Fruit fly (Drosophila melanogaster) whole organism, embryonic: ENCODE results near the gene CG13850.
A peak's percentile ranks its signal among the peaks of the same experiment; 100 is the strongest.

Experiments
- Bdp1 ChIP-seq: fragments of 200-800 bp; sonication (Bioruptor generic); optimal IDR thresholded peaks from 3 replicates; lab custom pipeline; 2016; ENCODE audit warnings: missing biosample characterization, missing genetic modification characterization
- CG10543 ChIP-seq: fragments of 200-800 bp; sonication (Bioruptor generic); optimal IDR thresholded peaks from 3 replicates; lab custom pipeline; 2017; ENCODE audit warnings: missing biosample characterization, mild to moderate bottlenecking, missing genetic modification characterization, moderate library complexity
- CG11247 ChIP-seq: fragments of 200-800 bp; sonication (Bioruptor generic); IDR thresholded peaks from 2 replicates; pipeline ENCODE4 v1.3.6; 2022; ENCODE audit warnings: missing biosample characterization, missing genetic modification characterization
- CG12155 ChIP-seq: fragments of 200-800 bp; sonication (Bioruptor generic); optimal IDR thresholded peaks from 3 replicates; lab custom pipeline; 2016; ENCODE audit warnings: missing biosample characterization, missing genetic modification characterization
- CG12236 ChIP-seq: fragments of 200-800 bp; sonication (Bioruptor generic); optimal IDR thresholded peaks from 2 replicates; lab custom pipeline; 2016; ENCODE audit warnings: missing biosample characterization, missing genetic modification characterization
- CG1233 ChIP-seq: fragments of 200-800 bp; sonication (Bioruptor generic); optimal IDR thresholded peaks from 4 replicates; lab custom pipeline; 2018; ENCODE audit warnings: missing biosample characterization, mild to moderate bottlenecking, missing genetic modification characterization
- CG12744 ChIP-seq: fragments of 200-800 bp; sonication (Bioruptor generic); optimal IDR thresholded peaks from 2 replicates; lab custom pipeline; 2016; ENCODE audit warnings: missing biosample characterization, missing genetic modification characterization
- CG15011 ChIP-seq: fragments of 200-800 bp; sonication (Bioruptor generic); optimal IDR thresholded peaks from 3 replicates; lab custom pipeline; 2018; ENCODE audit warnings: missing biosample characterization, mild to moderate bottlenecking, missing genetic modification characterization
- CG30020 ChIP-seq: fragments of 200-800 bp; optimal IDR thresholded peaks from 2 replicates; lab custom pipeline; 2019; ENCODE audit warnings: missing biosample characterization, mild to moderate bottlenecking, missing genetic modification characterization, moderate library complexity
- CG31224 ChIP-seq: fragments of 200-800 bp; sonication (Bioruptor generic); IDR thresholded peaks from 2 replicates; pipeline ENCODE4 v1.3.6; 2022; ENCODE audit warnings: missing biosample characterization, missing genetic modification characterization
- CG4282 ChIP-seq: fragments of 200-800 bp; sonication (Bioruptor generic); optimal IDR thresholded peaks from 2 replicates; lab custom pipeline; 2016; ENCODE audit warnings: missing biosample characterization, missing genetic modification characterization
- CG4404 ChIP-seq: fragments of 200-800 bp; sonication (Bioruptor generic); IDR thresholded peaks from 2 replicates; pipeline ENCODE4 v1.3.6; 2022; ENCODE audit warnings: missing biosample characterization, missing genetic modification characterization
- CG4617 ChIP-seq: fragments of 200-800 bp; sonication (Bioruptor generic); optimal IDR thresholded peaks from 3 replicates; lab custom pipeline; 2016; ENCODE audit warnings: missing biosample characterization, missing genetic modification characterization, borderline replicate concordance
- CG4707 ChIP-seq: fragments of 200-800 bp; sonication (Bioruptor generic); optimal IDR thresholded peaks from 2 replicates; lab custom pipeline; 2018; ENCODE audit warnings: missing biosample characterization, mild to moderate bottlenecking, missing genetic modification characterization, moderate library complexity
- CG6689 ChIP-seq: fragments of 200-800 bp; sonication (Bioruptor generic); IDR thresholded peaks from 2 replicates; pipeline ENCODE4 v1.3.6; 2022; ENCODE audit warnings: missing biosample characterization, missing genetic modification characterization
- CG9876 ChIP-seq: fragments of 200-800 bp; sonication (Bioruptor generic); optimal IDR thresholded peaks from 2 replicates; lab custom pipeline; 2016; ENCODE audit warnings: missing biosample characterization, missing genetic modification characterization
- Deaf1 ChIP-seq: fragments of 200-800 bp; optimal IDR thresholded peaks from 3 replicates; lab custom pipeline; 2019; ENCODE audit warnings: missing biosample characterization, mild to moderate bottlenecking, missing genetic modification characterization, moderate library complexity
- Ets65A ChIP-seq: fragments of 200-800 bp; sonication (Bioruptor generic); peaks from one replicate; lab custom pipeline; 2016; ENCODE audit warnings: missing biosample characterization, missing genetic modification characterization
- Fer1 ChIP-seq: fragments of 200-800 bp; sonication (Bioruptor generic); optimal IDR thresholded peaks from 2 replicates; lab custom pipeline; 2017; ENCODE audit warnings: missing biosample characterization, mild to moderate bottlenecking, missing genetic modification characterization
- HLHmδ ChIP-seq: fragments of 200-800 bp; sonication (Bioruptor generic); optimal IDR thresholded peaks from 2 replicates; lab custom pipeline; 2018; ENCODE audit warnings: missing biosample characterization, mild to moderate bottlenecking, missing genetic modification characterization, moderate library complexity
- Hr3 ChIP-seq: fragments of 200-800 bp; sonication (Bioruptor generic); optimal IDR thresholded peaks from 3 replicates; lab custom pipeline; 2016; ENCODE audit warnings: missing biosample characterization, missing genetic modification characterization
- Jarid2 ChIP-seq: fragments of 200-800 bp; sonication (Bioruptor generic); optimal IDR thresholded peaks from 3 replicates; lab custom pipeline; 2017; ENCODE audit warnings: mild to moderate bottlenecking, missing biosample characterization, missing genetic modification reagents, missing genetic modification characterization
- MBD-R2 ChIP-seq: fragments of 200-800 bp; sonication (Bioruptor generic); IDR thresholded peaks from 2 replicates; pipeline ENCODE4 v1.3.6; 2022; ENCODE audit warnings: missing biosample characterization, missing genetic modification characterization
- NFAT ChIP-seq: fragments of 200-800 bp; sonication (Bioruptor generic); IDR thresholded peaks from 2 replicates; pipeline ENCODE4 v1.3.6; 2022; ENCODE audit warnings: missing biosample characterization, missing genetic modification characterization
- Opbp ChIP-seq: fragments of 200-800 bp; sonication (Bioruptor generic); IDR thresholded peaks from 3 replicates; pipeline ENCODE4 v1.3.6; 2022; ENCODE audit warnings: missing biosample characterization, missing genetic modification characterization; ENCODE audit not compliant: partially characterized antibody
- Poxn ChIP-seq: fragments of 200-800 bp; sonication (Bioruptor generic); IDR thresholded peaks from 2 replicates; pipeline ENCODE4 v1.3.6; 2022; ENCODE audit warnings: missing biosample characterization, missing genetic modification characterization
- Rx ChIP-seq: fragments of 200-800 bp; sonication (Bioruptor generic); IDR thresholded peaks from 2 replicates; pipeline ENCODE4 v1.3.6; 2022; ENCODE audit warnings: missing biosample characterization, missing genetic modification characterization
- Side ChIP-seq: fragments of 200-800 bp; sonication (Bioruptor generic); optimal IDR thresholded peaks from 2 replicates; lab custom pipeline; 2016; ENCODE audit warnings: missing biosample characterization, missing genetic modification characterization
- Sin3A ChIP-seq: fragments of >200 bp; optimal IDR thresholded peaks from 2 replicates; lab custom pipeline; 2018
- Sox102F ChIP-seq: fragments of 200-800 bp; sonication (Bioruptor generic); optimal IDR thresholded peaks from 2 replicates; lab custom pipeline; 2018; ENCODE audit warnings: missing biosample characterization, mild to moderate bottlenecking, missing genetic modification characterization, moderate library complexity
- Tbp ChIP-seq: fragments of >200 bp; optimal IDR thresholded peaks from 2 replicates; lab custom pipeline; 2018; ENCODE audit warnings: missing biosample characterization, missing genetic modification characterization
- ac ChIP-seq: fragments of 200-800 bp; sonication (Bioruptor generic); optimal IDR thresholded peaks from 3 replicates; lab custom pipeline; 2017; ENCODE audit warnings: missing biosample characterization, mild to moderate bottlenecking, missing genetic modification characterization
- ap ChIP-seq: fragments of 200-800 bp; sonication (Bioruptor generic); IDR thresholded peaks from 2 replicates; pipeline ENCODE4 v1.3.6; 2022; ENCODE audit warnings: missing biosample characterization, missing genetic modification characterization
- cas ChIP-seq: fragments of 200-800 bp; sonication (Bioruptor generic); IDR thresholded peaks from 2 replicates; pipeline ENCODE4 v1.3.6; 2022; ENCODE audit warnings: missing biosample characterization, missing genetic modification characterization
- danr ChIP-seq: fragments of 200-800 bp; sonication (Bioruptor generic); IDR thresholded peaks from 2 replicates; pipeline ENCODE4 v1.3.6; 2022; ENCODE audit warnings: missing biosample characterization, missing genetic modification characterization
- gce ChIP-seq: fragments of 200-800 bp; sonication (Bioruptor generic); IDR thresholded peaks from 3 replicates; pipeline ENCODE4 v1.3.6; 2022; ENCODE audit warnings: missing biosample characterization, missing genetic modification characterization
- gcm ChIP-seq: fragments of 200-800 bp; sonication (Bioruptor generic); optimal IDR thresholded peaks from 2 replicates; lab custom pipeline; 2019; ENCODE audit warnings: missing biosample characterization, mild to moderate bottlenecking, missing genetic modification characterization, moderate library complexity
- hkb ChIP-seq, 2 experiments: fragments of 200-800 bp in 1 of 2; fragments of >200 bp in 1 of 2; sonication (Bioruptor generic) in 1 of 2; IDR thresholded peaks in 1 of 2; optimal IDR thresholded peaks in 1 of 2; 2 replicates each; pipeline versions ENCODE4 v1.3.6 to Lab custom; 2017 to 2022; ENCODE audit warnings: missing biosample characterization in 1 of 2, missing genetic modification characterization in 1 of 2
- mam ChIP-seq: fragments of 200-800 bp; sonication (Bioruptor generic); optimal IDR thresholded peaks from 3 replicates; lab custom pipeline; 2016; ENCODE audit warnings: missing biosample characterization, missing genetic modification characterization
- p53 ChIP-seq: fragments of 200-800 bp; sonication (Bioruptor generic); optimal IDR thresholded peaks from 2 replicates; lab custom pipeline; 2016; ENCODE audit warnings: missing biosample characterization, missing genetic modification characterization
- pita ChIP-seq: fragments of 200-800 bp; sonication (Bioruptor generic); optimal IDR thresholded peaks from 2 replicates; lab custom pipeline; 2017; ENCODE audit warnings: missing biosample characterization, mild to moderate bottlenecking, missing genetic modification characterization
- pzg ChIP-seq: fragments of 200-800 bp; sonication (Bioruptor generic); optimal IDR thresholded peaks from 3 replicates; lab custom pipeline; 2018; ENCODE audit warnings: missing biosample characterization, mild to moderate bottlenecking, missing genetic modification characterization, moderate library complexity
- sd ChIP-seq: fragments of 200-800 bp; sonication (Bioruptor generic); optimal IDR thresholded peaks from 3 replicates; lab custom pipeline; 2018; ENCODE audit warnings: missing biosample characterization, mild to moderate bottlenecking, missing genetic modification characterization, moderate library complexity
- sima ChIP-seq: fragments of 200-800 bp; sonication (Bioruptor generic); optimal IDR thresholded peaks from 2 replicates; lab custom pipeline; 2016; ENCODE audit warnings: missing biosample characterization, missing genetic modification characterization
- sisA ChIP-seq: fragments of 200-800 bp; sonication (Bioruptor generic); IDR thresholded peaks from 2 replicates; pipeline ENCODE4 v1.3.6; 2022; ENCODE audit warnings: missing biosample characterization, missing genetic modification characterization
- slbo ChIP-seq: fragments of 200-800 bp; sonication (Bioruptor generic); IDR thresholded peaks from 2 replicates; pipeline ENCODE4 v1.3.6; 2022; ENCODE audit warnings: missing biosample characterization, missing genetic modification characterization
- sna ChIP-seq: fragments of 200-800 bp; sonication (Bioruptor generic); IDR thresholded peaks from 2 replicates; pipeline ENCODE4 v1.3.6; 2022; ENCODE audit warnings: missing biosample characterization, missing genetic modification characterization; ENCODE audit not compliant: partially characterized antibody
- stc ChIP-seq: fragments of 200-800 bp; sonication (Bioruptor generic); IDR thresholded peaks from 2 replicates; pipeline ENCODE4 v1.3.6; 2022; ENCODE audit warnings: missing biosample characterization, missing genetic modification characterization
- stwl ChIP-seq: fragments of 200-800 bp; sonication (Bioruptor generic); optimal IDR thresholded peaks from 3 replicates; lab custom pipeline; 2018; ENCODE audit warnings: missing biosample characterization, mild to moderate bottlenecking, missing genetic modification characterization, moderate library complexity
- tap ChIP-seq: fragments of 200-800 bp; optimal IDR thresholded peaks from 3 replicates; lab custom pipeline; 2019; ENCODE audit warnings: missing biosample characterization, mild to moderate bottlenecking, missing genetic modification characterization, moderate library complexity
- tin ChIP-seq: fragments of 200-800 bp; sonication (Bioruptor generic); optimal IDR thresholded peaks from 3 replicates; lab custom pipeline; 2016; ENCODE audit warnings: missing biosample characterization, missing genetic modification characterization
- vvl ChIP-seq: fragments of 200-800 bp; sonication (Bioruptor generic); IDR thresholded peaks from 2 replicates; pipeline ENCODE4 v1.3.6; 2022; ENCODE audit warnings: missing biosample characterization, missing genetic modification characterization

Gene CG13850

DNA sequence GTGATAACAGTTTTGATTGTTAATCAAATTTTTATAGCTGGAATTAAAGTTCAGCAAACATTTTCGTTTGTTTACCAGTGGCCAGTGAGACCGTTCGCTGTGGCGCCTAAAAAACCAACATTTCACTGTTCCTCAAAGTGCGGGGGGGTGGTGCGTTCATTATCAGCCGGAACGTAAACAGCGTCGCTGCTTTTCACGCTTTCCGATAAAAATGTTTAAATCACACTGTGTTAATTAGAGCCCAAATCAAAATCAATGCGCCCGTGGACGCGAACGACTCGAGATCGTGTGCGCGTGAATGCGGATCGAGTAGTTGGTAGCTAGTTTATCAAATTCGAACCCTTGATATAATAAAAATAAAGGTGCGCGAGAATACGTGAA lies 37.1 kb upstream of the CG13850 start, which contains the start of gene CG34376 (continued):
- peak; percentile 67 for TF ChIP-seq Opbp
- TF ChIP-seq CG15011 (GFP tag; lab: Kevin White, UChicago): no peak
- TF ChIP-seq sd (tag; lab: Kevin White, UChicago): peak; percentile 89
- peak; percentile 65 for TF ChIP-seq MBD-R2
- TF ChIP-seq Hr3 (GFP tag; lab: Kevin White, UChicago): peak; percentile 33
- TF ChIP-seq ac (GFP tag; lab: Kevin White, UChicago): no peak
- TF ChIP-seq pita: no peak
- no peak for TF ChIP-seq CG12236 (GFP tag; lab: Kevin White, UChicago)
- TF ChIP-seq Deaf1 (tag; lab: Kevin White, UChicago): peak; percentile 26
- peak; percentile 9 for TF ChIP-seq CG4707 (GFP tag; lab: Kevin White, UChicago)
- TF ChIP-seq stc (GFP tag; lab: Robert Waterston, UW): peak; percentile 23; the same call in 1 of the 2 replicates
- TF ChIP-seq CG4617 (GFP tag; lab: Kevin White, UChicago): peak; percentile 4
- peak; percentile 23 for TF ChIP-seq CG9876 (GFP tag; lab: Kevin White, UChicago)
- TF ChIP-seq Poxn (GFP tag; lab: Robert Waterston, UW): no peak
- peak; percentile 5; the same call in 1 of the 2 replicates for TF ChIP-seq CG31224
- peak; percentile 32 for TF ChIP-seq Sin3A (lab: Kevin White, UChicago)
- TF ChIP-seq sna (GFP tag; lab: Robert Waterston, UW): peak; percentile 41; the same call in 1 of the 2 replicates
- peak; percentile 68 for TF ChIP-seq pzg
- TF ChIP-seq tin (GFP tag; lab: Kevin White, UChicago): no peak
- peak; percentile 77 for TF ChIP-seq CG10543
- no peak for TF ChIP-seq Side
- peak; percentile 17 for TF ChIP-seq Fer1 (GFP tag; lab: Kevin White, UChicago)
- no peak for TF ChIP-seq CG4282
- no peak for TF ChIP-seq Tbp (GFP tag; lab: Kevin White, UChicago)
- TF ChIP-seq Rx (GFP tag; lab: Robert Waterston, UW): no peak
- 0 out of 2 replicates have a peak, but pooled peaks have one; percentile 15 for TF ChIP-seq CG6689 (GFP tag; lab: Robert Waterston, UW)
- TF ChIP-seq CG1233 (GFP tag; lab: Kevin White, UChicago): peak; percentile 10
- TF ChIP-seq danr (GFP tag; lab: Robert Waterston, UW): no peak
- peak; percentile 35 for TF ChIP-seq Sox102F (GFP tag; lab: Kevin White, UChicago)
- peak; percentile 65 for TF ChIP-seq Jarid2 (GFP tag; lab: Kevin White, UChicago)
- peak; percentile 7; the same call in 1 of the 2 replicates for TF ChIP-seq CG11247 (GFP tag; lab: Robert Waterston, UW)
- no peak for TF ChIP-seq cas (GFP tag; lab: Robert Waterston, UW)
- 0 out of 3 replicates have a peak, but pooled peaks have one; percentile 19 for TF ChIP-seq gce (GFP tag; lab: Robert Waterston, UW)
- no peak for TF ChIP-seq CG12155 (GFP tag; lab: Kevin White, UChicago)
- TF ChIP-seq mam (GFP tag; lab: Kevin White, UChicago): peak; percentile 10
- TF ChIP-seq Ets65A (GFP tag; lab: Kevin White, UChicago): peak; percentile 88
- peak; percentile 1 for TF ChIP-seq HLHmδ (GFP tag; lab: Kevin White, UChicago)
- no peak; the same call in 1 of the 2 replicates for TF ChIP-seq vvl (GFP tag; lab: Robert Waterston, UW)
- TF ChIP-seq stwl (tag; lab: Kevin White, UChicago): peak; percentile 64
- TF ChIP-seq NFAT: peak; percentile 78
- TF ChIP-seq gcm (GFP tag; lab: Kevin White, UChicago): no peak
- TF ChIP-seq sisA (GFP tag; lab: Robert Waterston, UW): no peak; the same call in 1 of the 2 replicates
- TF ChIP-seq CG30020: peak; percentile 11
- no peak for TF ChIP-seq tap (tag; lab: Kevin White, UChicago)
- no peak for TF ChIP-seq CG4404 (GFP tag; lab: Robert Waterston, UW)
- TF ChIP-seq p53 (GFP tag; lab: Kevin White, UChicago): no peak
- TF ChIP-seq slbo: peak; percentile 66
- TF ChIP-seq Bdp1 (GFP tag; lab: Kevin White, UChicago): no peak
- TF ChIP-seq CG12744 (GFP tag; lab: Kevin White, UChicago): no peak
- TF ChIP-seq hkb (optimal IDR thresholded peaks at IDR 0.05; lab: Kevin White, UChicago): no peak
- TF ChIP-seq hkb (GFP tag; IDR thresholded peaks at IDR 0.05; lab: Robert Waterston, UW): peak; percentile 45
- no peak for TF ChIP-seq sima
- TF ChIP-seq ap (GFP tag; lab: Robert Waterston, UW): 0 out of 2 replicates have a peak, but pooled peaks have one; percentile 35
